Fruit fly (Drosophila melanogaster): Measurements from ENCODE around the gene Fer3HCH.
A peak's percentile ranks its signal among the peaks of the same experiment; 100 is the strongest.

- TF ChIP-seq Ets98B (GFP tag; IDR thresholded peaks at IDR 0.05) = no peak
- no peak for TF ChIP-seq Pif1B (GFP tag; optimal IDR thresholded peaks at IDR 0.05)
- no peak for TF ChIP-seq gl (tag; optimal IDR thresholded peaks at IDR 0.05)
- no peak for TF ChIP-seq CG14655 (GFP tag; optimal IDR thresholded peaks at IDR 0.05)
- 0 out of 2 replicates have a peak, but pooled peaks have one; percentile 42 for TF ChIP-seq CG32121 (GFP tag; IDR thresholded peaks at IDR 0.05)
- no peak for TF ChIP-seq CG13204 (GFP tag; optimal IDR thresholded peaks at IDR 0.05)
- TF ChIP-seq Snoo (tag; optimal IDR thresholded peaks at IDR 0.05) = no peak
- peak; percentile 12 for TF ChIP-seq CG8159 (tag; optimal IDR thresholded peaks at IDR 0.05)
- TF ChIP-seq CG4496 (GFP tag; IDR thresholded peaks at IDR 0.05) = no peak
- TF ChIP-seq rn (GFP tag; IDR thresholded peaks at IDR 0.05) = no peak
- TF ChIP-seq fd96Ca (GFP tag; IDR thresholded peaks at IDR 0.05) = 0 out of 3 replicates have a peak, but pooled peaks have one; percentile 13
Measured at dm6 chrX:13089920-13090655, 17.9 kb downstream of the Fer3HCH start, which contains the start of gene hep.

Data from whole organism, pupa.